Worm (Caenorhabditis elegans): Measurements from ENCODE around the gene Y43E12A.3.

Gene Y43E12A.3

DNA sequence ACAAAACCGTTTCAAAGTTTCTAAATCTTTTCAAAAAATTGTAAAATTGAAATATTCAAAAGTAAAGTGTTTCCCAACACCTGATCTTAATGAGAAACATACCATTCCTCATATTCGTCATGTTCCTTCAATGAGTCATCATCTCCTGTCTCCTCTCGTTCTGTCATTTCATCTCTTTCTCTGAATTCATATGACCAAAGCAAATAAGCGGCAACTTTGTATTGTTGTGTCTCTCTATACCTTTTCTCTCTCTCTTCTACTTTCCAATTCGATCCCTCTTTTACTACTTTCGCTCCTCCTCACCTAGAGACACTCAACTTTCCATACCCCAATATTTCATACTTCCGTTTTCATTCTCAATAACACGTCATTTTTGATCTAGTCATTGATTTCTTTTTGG lies 20.6 kb downstream of the Y43E12A.3 start:
- no peak for TF ChIP-seq ama-1 (optimal IDR thresholded peaks at IDR 0.05)
- TF ChIP-seq scrt-1 (GFP tag; IDR thresholded peaks at IDR 0.05) = no peak
- TF ChIP-seq aly-1 (tag; optimal IDR thresholded peaks at IDR 0.05) = no peak

DNA sequence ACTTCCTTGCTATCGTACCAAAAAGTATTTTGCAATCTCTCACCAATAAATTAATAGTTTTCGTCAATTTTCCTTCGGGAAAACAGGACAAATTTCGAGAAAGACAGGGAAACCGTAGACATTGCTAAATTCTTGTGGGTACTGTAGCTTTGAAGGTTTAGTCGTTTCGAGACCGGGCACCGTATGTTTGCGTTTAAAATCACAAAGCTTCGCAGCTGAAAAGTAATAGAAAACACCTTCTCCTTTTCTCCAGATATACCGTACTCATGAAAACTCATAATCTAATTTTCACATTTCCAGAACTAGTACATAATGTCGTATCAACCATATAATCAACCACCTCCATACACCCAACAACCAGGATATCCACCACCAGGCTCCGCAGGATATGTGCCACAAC lies 21.3 kb downstream of the Y43E12A.3 start, which contains the start of gene F13H10.6:
F13H10.6 (plus strand) TSS at position 301 of the 400 bp plus-strand sequence.
- no peak for TF ChIP-seq tra-4 (tag; optimal IDR thresholded peaks at IDR 0.05)
- TF ChIP-seq ceh-36 (tag; optimal IDR thresholded peaks at IDR 0.05) = no peak
- no peak for TF ChIP-seq hmbx-1 (tag; optimal IDR thresholded peaks at IDR 0.05)
- no peak for TF ChIP-seq sea-1 (GFP tag; conservative IDR thresholded peaks at IDR 0.05)
- TF ChIP-seq B0310.2 (tag; optimal IDR thresholded peaks at IDR 0.05) = no peak
- no peak for TF ChIP-seq hnd-1 (tag; optimal IDR thresholded peaks at IDR 0.05)
- no peak for TF ChIP-seq pes-1 (GFP tag; IDR thresholded peaks at IDR 0.05)
- no peak for TF ChIP-seq tbx-37 (GFP tag; conservative IDR thresholded peaks at IDR 0.05)
- TF ChIP-seq aly-1 (tag; optimal IDR thresholded peaks at IDR 0.05) = no peak
- TF ChIP-seq flt-1 (GFP tag; IDR thresholded peaks at IDR 0.05) = no peak
- TF ChIP-seq tbx-11 (GFP tag; IDR thresholded peaks at IDR 0.05) = no peak
- no peak for TF ChIP-seq F13C5.2 (tag; optimal IDR thresholded peaks at IDR 0.05)
- TF ChIP-seq ama-1 (optimal IDR thresholded peaks at IDR 0.05) = no peak
- no peak for TF ChIP-seq scrt-1 (GFP tag; IDR thresholded peaks at IDR 0.05)
- no peak for TF ChIP-seq ceh-13 (GFP tag; optimal IDR thresholded peaks at IDR 0.05)
- TF ChIP-seq ets-7 (tag; optimal IDR thresholded peaks at IDR 0.05) = no peak
- TF ChIP-seq hmg-4 (GFP tag; optimal IDR thresholded peaks at IDR 0.05) = no peak

DNA sequence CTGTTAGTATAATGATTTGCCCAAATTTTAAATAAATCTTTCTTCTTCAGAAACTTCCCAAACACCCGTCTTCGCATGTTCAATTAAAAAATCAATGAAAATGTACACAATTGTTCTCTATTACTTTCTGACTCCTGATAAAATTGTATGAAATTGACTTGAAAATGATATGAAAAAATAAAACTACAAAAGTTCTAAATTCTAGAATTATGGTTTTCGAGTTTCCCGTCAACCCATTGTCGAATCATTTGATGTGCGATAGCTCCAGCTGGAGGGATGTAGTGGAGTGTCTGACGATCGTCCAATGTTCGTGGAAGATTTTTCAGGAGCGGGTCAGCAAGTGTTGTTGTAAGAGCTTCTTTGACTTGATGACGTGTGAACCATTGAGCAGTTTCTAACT lies 22.2 kb downstream of the Y43E12A.3 start:
- TF ChIP-seq scrt-1 (GFP tag; IDR thresholded peaks at IDR 0.05) (no peak), aly-1 (tag; optimal IDR thresholded peaks at IDR 0.05) (no peak), ceh-36 (tag; optimal IDR thresholded peaks at IDR 0.05) (no peak), tbx-37 (GFP tag; conservative IDR thresholded peaks at IDR 0.05) (no peak), F13C5.2 (tag; optimal IDR thresholded peaks at IDR 0.05) (no peak), hmg-4 (GFP tag; optimal IDR thresholded peaks at IDR 0.05) (no peak), ceh-13 (GFP tag; optimal IDR thresholded peaks at IDR 0.05) (no peak), flt-1 (GFP tag; IDR thresholded peaks at IDR 0.05) (no peak), hmbx-1 (tag; optimal IDR thresholded peaks at IDR 0.05) (no peak), tbx-11 (GFP tag; IDR thresholded peaks at IDR 0.05) (no peak), B0310.2 (tag; optimal IDR thresholded peaks at IDR 0.05) (no peak), sea-1 (GFP tag; conservative IDR thresholded peaks at IDR 0.05) (no peak), ets-7 (tag; optimal IDR thresholded peaks at IDR 0.05) (no peak), hnd-1 (tag; optimal IDR thresholded peaks at IDR 0.05) (no peak), pes-1 (GFP tag; IDR thresholded peaks at IDR 0.05) (no peak), ama-1 (optimal IDR thresholded peaks at IDR 0.05) (no peak), tra-4 (tag; optimal IDR thresholded peaks at IDR 0.05) (no peak)

DNA sequence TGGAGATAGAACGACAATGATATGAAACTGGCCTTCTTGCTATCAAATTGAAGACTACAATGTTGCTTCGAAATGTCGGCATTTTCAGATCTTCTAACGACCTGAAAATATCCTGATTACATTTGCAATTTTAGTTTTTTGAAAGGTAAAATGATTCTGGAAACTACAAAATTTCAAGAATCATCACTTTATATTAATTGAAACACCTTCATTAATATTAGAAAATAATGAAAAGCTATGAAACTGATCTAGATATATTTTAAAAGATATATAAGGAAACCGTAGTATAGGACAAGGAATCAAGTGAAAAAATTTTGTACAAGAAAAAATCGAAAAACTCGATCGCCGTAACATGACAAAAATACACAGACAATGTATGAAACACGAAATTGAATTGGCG lies 24.2 kb downstream of the Y43E12A.3 start, which contains the start of gene ndx-9:
ndx-9 (minus strand) TSS at position 101 of the 400 bp plus-strand sequence.
- TF ChIP-seq ama-1 (optimal IDR thresholded peaks at IDR 0.05) (no peak), F13C5.2 (tag; optimal IDR thresholded peaks at IDR 0.05) (no peak), hmg-4 (GFP tag; optimal IDR thresholded peaks at IDR 0.05) (no peak), flt-1 (GFP tag; IDR thresholded peaks at IDR 0.05) (no peak), B0310.2 (tag; optimal IDR thresholded peaks at IDR 0.05) (no peak), scrt-1 (GFP tag; IDR thresholded peaks at IDR 0.05) (no peak), sea-1 (GFP tag; conservative IDR thresholded peaks at IDR 0.05) (no peak), hnd-1 (tag; optimal IDR thresholded peaks at IDR 0.05) (no peak), tra-4 (tag; optimal IDR thresholded peaks at IDR 0.05) (no peak), ceh-36 (tag; optimal IDR thresholded peaks at IDR 0.05) (no peak), hmbx-1 (tag; optimal IDR thresholded peaks at IDR 0.05) (no peak), ceh-13 (GFP tag; optimal IDR thresholded peaks at IDR 0.05) (no peak), tbx-11 (GFP tag; IDR thresholded peaks at IDR 0.05) (no peak), aly-1 (tag; optimal IDR thresholded peaks at IDR 0.05) (no peak), ets-7 (tag; optimal IDR thresholded peaks at IDR 0.05) (no peak), tbx-37 (GFP tag; conservative IDR thresholded peaks at IDR 0.05) (no peak), pes-1 (GFP tag; IDR thresholded peaks at IDR 0.05) (no peak)

DNA sequence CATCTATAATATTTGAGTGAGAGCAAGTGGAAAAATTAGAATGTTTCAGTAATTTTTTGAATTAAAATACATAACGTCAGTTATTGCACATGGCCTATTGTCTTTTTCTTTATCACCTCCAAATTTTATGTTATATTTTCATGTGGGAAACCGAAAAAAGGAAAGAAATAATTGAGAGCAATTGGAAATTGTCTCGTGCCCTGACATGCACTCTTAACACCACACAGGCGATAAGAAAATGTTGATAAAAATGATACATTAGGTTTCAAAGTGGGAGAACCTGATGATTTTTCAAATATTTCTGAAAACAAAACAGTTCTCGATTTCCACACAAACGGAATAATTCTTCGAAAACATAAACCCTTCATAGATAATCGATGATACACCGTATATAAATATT lies 28.2 kb downstream of the Y43E12A.3 start, which contains the start of gene F13H10.3:
F13H10.3 (minus strand) TSS at position 73 of the 400 bp plus-strand sequence.
- TF ChIP-seq F13C5.2 (tag; optimal IDR thresholded peaks at IDR 0.05) (no peak), tbx-11 (GFP tag; IDR thresholded peaks at IDR 0.05) (no peak), B0310.2 (tag; optimal IDR thresholded peaks at IDR 0.05) (no peak), scrt-1 (GFP tag; IDR thresholded peaks at IDR 0.05) (no peak), tra-4 (tag; optimal IDR thresholded peaks at IDR 0.05) (no peak)

DNA sequence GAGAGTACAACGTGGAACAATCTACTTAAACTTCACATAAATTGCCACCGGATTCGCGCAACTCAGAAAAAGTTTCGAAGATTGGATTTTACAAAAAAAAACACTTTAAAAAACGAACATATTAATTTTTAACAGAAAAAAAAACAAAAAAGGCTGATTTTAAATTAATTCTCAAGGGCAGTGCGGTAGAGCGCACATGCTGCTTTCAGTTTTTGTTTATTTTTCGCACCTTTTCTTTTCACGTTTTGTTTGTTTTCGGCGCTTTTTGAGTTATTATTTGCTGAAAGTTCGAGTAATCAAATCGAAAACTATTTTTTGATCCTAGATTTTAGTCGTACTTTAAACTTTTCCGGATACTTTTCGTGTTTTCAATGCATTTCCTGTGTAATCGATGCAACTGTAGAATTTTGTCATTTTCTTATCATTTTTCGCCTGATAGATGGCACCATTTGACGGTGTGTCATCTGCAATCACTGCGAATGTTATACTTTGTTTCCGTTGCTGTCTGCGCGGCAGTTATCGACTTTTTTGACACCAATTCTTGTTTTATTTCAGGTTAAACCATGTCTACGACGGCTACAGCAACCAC lies 32.4 kb downstream of the Y43E12A.3 start, which contains the start of gene F13H10.8:
F13H10.8 (plus strand) TSS at position 556 of the 589 bp plus-strand sequence.
- TF ChIP-seq F13C5.2 (tag; optimal IDR thresholded peaks at IDR 0.05) (peak; percentile 12), hmg-4 (GFP tag; optimal IDR thresholded peaks at IDR 0.05) (no peak)

DNA sequence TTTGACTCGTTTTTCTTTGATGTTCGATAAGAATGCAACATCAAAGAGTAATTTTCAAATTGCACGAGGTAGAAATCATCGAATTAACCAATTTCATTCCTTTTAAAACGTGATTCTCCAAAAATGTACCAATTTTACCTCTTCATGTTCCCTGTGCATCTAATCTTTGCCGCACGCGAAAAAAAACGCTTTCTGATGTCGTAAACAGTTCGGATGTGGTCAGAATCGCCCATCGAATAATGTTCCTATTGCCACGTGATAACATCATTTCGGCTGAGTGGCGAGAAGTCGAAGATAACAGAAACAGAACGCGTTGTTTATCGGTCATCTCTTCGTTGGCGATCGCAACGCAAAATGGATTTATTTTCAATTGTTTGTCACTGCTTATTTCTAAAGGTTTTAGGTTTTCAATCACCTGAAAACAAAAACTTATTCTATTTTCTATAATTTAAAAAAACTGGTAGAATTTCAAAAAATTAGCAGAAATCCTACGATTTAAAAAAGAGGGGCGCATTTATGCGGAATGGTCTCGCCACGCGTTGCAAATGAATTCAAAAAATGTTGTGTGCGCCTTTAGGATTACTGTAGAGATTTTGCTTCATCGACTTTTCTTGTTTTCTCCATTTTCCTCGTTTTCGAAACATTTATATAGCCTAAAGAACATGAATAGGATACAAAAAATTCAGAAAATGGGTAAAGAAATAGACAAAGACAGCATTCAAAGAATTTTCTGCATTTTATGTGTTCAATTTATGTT lies 34.0 kb downstream of the Y43E12A.3 start, which contains the start of gene mogs-1:
mogs-1 (minus strand) TSS at position 417 of the 757 bp plus-strand sequence.
- TF ChIP-seq ceh-13 (GFP tag; optimal IDR thresholded peaks at IDR 0.05) (no peak), ets-7 (tag; optimal IDR thresholded peaks at IDR 0.05) (no peak), B0310.2 (tag; optimal IDR thresholded peaks at IDR 0.05) (no peak), flt-1 (GFP tag; IDR thresholded peaks at IDR 0.05) (no peak)

Measured in whole organism, early embryonic.